Fruit fly (Drosophila melanogaster): ENCODE measurements around the gene Nep6.
A peak's percentile ranks its signal among the peaks of the same experiment; 100 is the strongest.

DNA sequence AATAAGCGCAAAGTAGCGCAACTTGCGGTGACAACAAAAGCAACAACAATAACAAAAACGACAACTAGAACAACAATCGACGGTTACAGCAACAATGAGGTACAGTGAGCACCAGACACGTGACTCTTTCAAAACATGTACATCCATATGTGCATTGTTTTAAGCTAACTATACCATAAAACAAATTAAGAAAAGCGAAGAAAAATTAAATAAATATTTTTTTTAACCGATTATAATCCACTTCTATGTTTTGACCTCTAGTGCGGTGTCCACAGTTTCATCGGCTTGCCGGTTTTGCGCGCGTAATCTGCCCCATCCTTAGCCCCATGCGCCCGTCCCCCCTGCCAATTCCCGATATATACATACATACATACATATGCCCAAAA, 47.1 kb upstream of the Nep6 start:
- peak; percentile 96 for TF ChIP-seq Met (GFP tag; optimal IDR thresholded peaks at IDR 0.05)
- TF ChIP-seq Lpt (GFP tag; optimal IDR thresholded peaks at IDR 0.05): peak; percentile 94
- TF ChIP-seq salr (GFP tag; optimal IDR thresholded peaks at IDR 0.05): peak; percentile 94 to 96
- peak; percentile 99 for TF ChIP-seq CG3919 (GFP tag; optimal IDR thresholded peaks at IDR 0.05)
- TF ChIP-seq lz (GFP tag; optimal IDR thresholded peaks at IDR 0.05): peak; percentile 98
- peak; percentile 94 for TF ChIP-seq Sox102F (GFP tag; optimal IDR thresholded peaks at IDR 0.05)

Data from whole organism, prepupa.